Worm (Caenorhabditis elegans) whole organism, midembryonic: ENCODE measurements around the gene mrpl-11.

Source experiments
- cog-1 ChIP-seq: sonication (generic microtip); optimal IDR thresholded peaks from 2 replicates; lab custom pipeline; 2016; ENCODE audit warnings: missing genetic modification characterization, missing compliant biosample characterization
- flt-1 ChIP-seq: fragments of 200-800 bp; sonication (Bioruptor generic); IDR thresholded peaks from 2 replicates; pipeline ENCODE4 v1.3.6; 2022; ENCODE audit warnings: missing genetic modification characterization, missing compliant biosample characterization
- klf-2 ChIP-seq: fragments of 200-800 bp; sonication (Bioruptor generic); conservative IDR thresholded peaks from 2 replicates; pipeline ENCODE4 v1.3.6; 2022; ENCODE audit warnings: missing genetic modification reagents, missing genetic modification characterization, missing compliant biosample characterization
- ref-1 ChIP-seq: fragments of 200-800 bp; sonication (Bioruptor generic); conservative IDR thresholded peaks from 2 replicates; pipeline ENCODE4 v1.3.6; 2022; ENCODE audit warnings: missing genetic modification reagents, missing genetic modification characterization, missing compliant biosample characterization
- tab-1 ChIP-seq: fragments of 200-800 bp; sonication (Bioruptor generic); IDR thresholded peaks from 2 replicates; pipeline ENCODE4 v1.3.6; 2022; ENCODE audit warnings: missing genetic modification characterization, missing compliant biosample characterization
- ztf-23 ChIP-seq: fragments of 200-800 bp; sonication (Bioruptor generic); IDR thresholded peaks from 2 replicates; pipeline ENCODE4 v1.3.6; 2022; ENCODE audit warnings: missing genetic modification reagents, missing genetic modification characterization, missing compliant biosample characterization

DNA sequence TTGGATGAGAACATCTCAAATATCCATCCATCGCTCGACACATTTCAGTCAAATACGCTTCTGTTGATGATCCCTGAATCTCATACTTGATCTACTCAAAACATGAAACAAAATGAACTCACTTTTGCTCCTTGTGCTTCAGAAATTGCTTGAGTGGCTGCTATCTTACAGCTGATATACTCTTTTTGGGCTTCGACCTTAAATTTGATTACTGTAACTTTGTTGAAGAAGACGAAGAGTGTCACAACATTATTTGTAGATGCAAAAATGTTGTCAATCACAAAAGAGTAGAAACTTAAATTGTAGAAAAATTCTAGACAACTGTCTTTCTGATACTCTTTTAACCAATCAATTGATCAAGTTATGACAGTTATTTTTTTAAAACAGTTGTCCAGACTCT, 25.1 kb downstream of the mrpl-11 start:
- TF ChIP-seq tab-1 (GFP tag; lab: Robert Waterston, UW): no peak
- TF ChIP-seq flt-1 (GFP tag; lab: Robert Waterston, UW): no peak
- no peak for TF ChIP-seq klf-2
- TF ChIP-seq ztf-23 (GFP tag; lab: Robert Waterston, UW): no peak
- TF ChIP-seq ref-1 (GFP tag; lab: Robert Waterston, UW): no peak
- no peak for TF ChIP-seq cog-1 (tag; lab: Kevin White, UChicago)
